Worm (Caenorhabditis elegans): ENCODE results near the gene Y55F3AM.5.

Gene Y55F3AM.5

DNA sequence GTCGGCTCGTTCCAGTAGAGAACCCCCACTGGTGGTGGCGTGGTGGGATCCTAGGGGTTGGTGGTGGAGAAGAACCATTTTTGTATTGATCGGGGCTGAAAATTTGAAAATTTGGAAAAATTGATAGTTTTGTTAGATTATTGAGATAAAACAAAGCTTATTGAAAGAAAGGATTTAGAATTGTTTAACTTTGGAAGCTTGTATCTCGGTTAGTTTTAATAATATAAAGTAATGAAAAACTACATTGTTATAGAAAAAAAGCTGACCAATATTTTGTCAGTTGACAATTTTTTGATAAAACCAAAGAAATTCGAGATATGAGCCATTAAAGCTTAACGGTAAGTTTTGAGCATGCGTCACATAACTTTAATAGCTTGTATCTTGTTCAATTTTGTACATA, 30.9 kb downstream of the Y55F3AM.5 start, which contains the start of gene abhd-14:
TSS of gene abhd-14 (minus strand) at position 101 of the 400 bp plus-strand sequence.
- no peak for TF ChIP-seq lin-35 (GFP tag; optimal IDR thresholded peaks at IDR 0.05)
- TF ChIP-seq xnd-1 (tag; optimal IDR thresholded peaks at IDR 0.05) = no peak

DNA sequence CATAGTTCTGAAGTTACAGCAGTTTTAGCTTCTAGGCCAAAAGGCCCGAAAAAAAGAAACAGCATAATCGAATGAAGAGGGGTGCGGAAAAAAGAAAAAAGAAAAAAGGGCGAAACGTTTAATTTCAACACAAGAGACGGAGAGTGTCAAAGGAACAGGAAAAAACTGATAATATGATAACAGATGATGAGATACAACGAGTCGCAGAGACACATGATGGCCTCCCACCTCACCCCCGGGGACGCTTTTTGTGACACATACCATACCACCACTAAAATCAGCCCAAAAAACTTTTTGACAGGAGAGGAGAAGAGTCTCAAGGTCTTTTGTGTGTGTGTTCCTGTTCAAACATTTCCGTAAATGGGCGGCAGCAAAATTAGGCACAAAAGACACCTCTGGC, 36.1 kb downstream of the Y55F3AM.5 start:
- TF ChIP-seq nhr-120 (GFP tag; IDR thresholded peaks at IDR 0.05) (no peak), nhr-80 (tag; optimal IDR thresholded peaks at IDR 0.05) (peak; percentile 89)

DNA sequence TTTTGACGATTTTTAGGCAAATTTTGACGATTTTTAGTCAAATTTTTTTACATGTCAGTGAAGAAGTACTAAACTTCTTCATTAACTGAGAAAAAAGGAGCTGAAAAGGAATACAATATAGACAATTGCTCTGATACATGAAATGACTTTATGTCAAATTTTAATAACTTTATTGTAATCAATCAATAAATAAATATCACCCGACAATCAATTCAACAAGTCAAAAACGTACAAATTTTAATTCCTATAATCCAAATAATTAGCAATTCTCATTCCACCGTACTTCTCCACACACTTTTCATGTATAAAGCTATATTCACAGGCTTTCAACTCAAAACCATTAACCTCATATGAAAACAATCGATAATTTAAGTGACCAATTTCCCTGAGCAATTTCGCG, 39.5 kb downstream of the Y55F3AM.5 start:
- TF ChIP-seq let-526 (GFP tag; IDR thresholded peaks at IDR 0.05) (no peak), hlh-26 (GFP tag; conservative IDR thresholded peaks at IDR 0.05) (no peak), tlf-1 (GFP tag; optimal IDR thresholded peaks at IDR 0.05) (no peak), T26A5.8 (tag; optimal IDR thresholded peaks at IDR 0.05) (no peak), madf-10 (tag; optimal IDR thresholded peaks at IDR 0.05) (no peak), K12H6.12 (tag; optimal IDR thresholded peaks at IDR 0.05) (no peak), B0019.2 (GFP tag; conservative IDR thresholded peaks at IDR 0.05) (no peak), F37B4.10 (GFP tag; IDR thresholded peaks at IDR 0.05) (no peak), hsf-1 (GFP tag; IDR thresholded peaks at IDR 0.05) (no peak), F10E7.11 (tag; optimal IDR thresholded peaks at IDR 0.05) (no peak), bed-1 (GFP tag; IDR thresholded peaks at IDR 0.05) (no peak), die-1 (tag; optimal IDR thresholded peaks at IDR 0.05) (no peak)

DNA sequence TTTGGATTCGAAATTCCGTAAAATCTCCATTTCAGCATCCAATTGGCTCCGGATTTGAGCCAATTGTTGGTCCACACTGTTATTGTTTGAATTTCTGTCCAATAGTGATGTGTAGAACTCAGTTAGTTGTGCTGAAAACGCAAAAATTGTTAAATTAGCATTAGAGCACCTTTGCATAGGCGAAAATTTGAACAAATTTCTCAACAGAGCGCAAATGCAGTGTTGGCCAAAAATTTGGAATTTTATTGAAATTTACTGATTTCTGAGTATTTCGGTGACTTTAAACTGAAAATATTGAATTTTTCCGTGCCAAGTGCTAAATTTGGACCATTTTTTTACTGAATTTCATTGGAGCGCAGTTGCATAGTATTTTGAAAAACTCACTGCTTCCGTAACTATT, 41.5 kb downstream of the Y55F3AM.5 start:
- peak; percentile 67 for TF ChIP-seq mcd-1 (GFP tag; IDR thresholded peaks at IDR 0.05)
- no peak for TF ChIP-seq dox-1 (GFP tag; IDR thresholded peaks at IDR 0.05)

DNA sequence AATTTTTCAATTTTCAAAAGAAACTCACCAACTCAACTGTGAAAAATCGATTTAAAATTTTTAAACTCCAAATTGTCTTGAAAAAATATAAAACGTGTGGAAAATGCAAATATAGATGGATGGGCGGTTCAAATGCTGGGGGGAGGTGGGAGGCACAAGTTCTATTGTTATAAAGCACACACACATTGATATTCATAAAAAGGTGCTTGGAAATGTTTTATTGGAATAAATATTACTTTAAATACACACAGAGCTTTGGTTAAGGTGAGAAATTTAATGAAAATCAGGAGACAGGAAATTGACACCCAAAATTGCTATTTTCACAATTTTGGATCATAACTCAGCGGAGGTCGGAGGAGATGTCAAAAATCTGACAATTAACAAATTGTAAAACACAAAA, 45.3 kb downstream of the Y55F3AM.5 start, which contains the start of gene Y55F3AM.11:
TSS of gene Y55F3AM.11 (minus strand) at position 101 of the 400 bp plus-strand sequence.
- TF ChIP-seq B0336.3 (GFP tag; IDR thresholded peaks at IDR 0.05) (no peak), ceh-79 (tag; optimal IDR thresholded peaks at IDR 0.05) (no peak), F52B5.7 (tag; optimal IDR thresholded peaks at IDR 0.05) (no peak), ceh-40 (GFP tag; IDR thresholded peaks at IDR 0.05) (no peak), F22D6.2 (tag; optimal IDR thresholded peaks at IDR 0.05) (no peak), rpc-1 (optimal IDR thresholded peaks at IDR 0.05) (no peak), rpc-1 (tag; optimal IDR thresholded peaks at IDR 0.05) (no peak), cebp-1 (GFP tag; IDR thresholded peaks at IDR 0.05) (no peak), cebp-1 (tag; optimal IDR thresholded peaks at IDR 0.05) (no peak), nhr-90 (tag; optimal IDR thresholded peaks at IDR 0.05) (no peak), zim-3 (tag; optimal IDR thresholded peaks at IDR 0.05) (no peak), hlh-12 (tag; optimal IDR thresholded peaks at IDR 0.05) (no peak), dpff-1 (tag; optimal IDR thresholded peaks at IDR 0.05) (no peak), F39B2.1 (GFP tag; IDR thresholded peaks at IDR 0.05) (no peak), akir-1 (GFP tag; optimal IDR thresholded peaks at IDR 0.05) (no peak), F33H1.4 (GFP tag; IDR thresholded peaks at IDR 0.05) (no peak), him-1 (tag; optimal IDR thresholded peaks at IDR 0.05) (no peak), ama-1 (optimal IDR thresholded peaks at IDR 0.05) (no peak), ama-1 (GFP tag; optimal IDR thresholded peaks at IDR 0.05) (no peak), ztf-22 (GFP tag; optimal IDR thresholded peaks at IDR 0.05) (no peak), ccch-3 (GFP tag; optimal IDR thresholded peaks at IDR 0.05) (no peak)

Data from whole organism, young adult.